Worm (Caenorhabditis elegans) whole organism, L1 larva: Measurements from ENCODE around the gene C13F10.5.

Experiments
- alr-1 ChIP-seq: fragments of 200-800 bp; sonication (Bioruptor generic); optimal IDR thresholded peaks from 2 replicates; lab custom pipeline; 2018; ENCODE audit warnings: borderline replicate concordance, mild to moderate bottlenecking, missing genetic modification characterization, missing compliant biosample characterization
- ama-1 ChIP-seq: fragments of 150-350 bp; optimal IDR thresholded peaks from 2 replicates; lab custom pipeline; 2014
- blmp-1 ChIP-seq: fragments of 150-350 bp; optimal IDR thresholded peaks from 2 replicates; lab custom pipeline; 2014; ENCODE audit warnings: missing biosample characterization, missing genetic modification characterization
- ceh-82 ChIP-seq, 3 experiments: fragments of 150-350 bp in 1 of 3; sonication (generic microtip) in 2 of 3; optimal IDR thresholded peaks; 2 replicates each; lab custom pipeline; 2014 to 2017; ENCODE audit warnings: missing biosample characterization in 3 of 3, missing genetic modification characterization in 3 of 3
- ceh-88 ChIP-seq: fragments of 200-800 bp; sonication (Bioruptor generic); IDR thresholded peaks from 2 replicates; pipeline ENCODE4 v1.3.6; 2022; ENCODE audit warnings: missing genetic modification characterization, missing compliant biosample characterization
- dpl-1 ChIP-seq, 3 experiments: fragments of 150-350 bp in 2 of 3; sonication (generic microtip) in 1 of 3; optimal IDR thresholded peaks; 2 replicates each; lab custom pipeline; 2014 to 2017; ENCODE audit warnings: missing biosample characterization in 3 of 3, missing genetic modification characterization in 3 of 3, missing genetic modification reagents in 3 of 3
- dsc-1 ChIP-seq: sonication (generic microtip); optimal IDR thresholded peaks from 2 replicates; lab custom pipeline; 2016; ENCODE audit warnings: mild to moderate bottlenecking, missing genetic modification characterization, missing compliant biosample characterization
- efl-1 ChIP-seq, 4 experiments: fragments of 150-350 bp; optimal IDR thresholded peaks in 3 of 4; peaks in 1 of 4; 1 replicate in 1 of 4; 2 replicates in 3 of 4; lab custom pipeline; 2014; ENCODE audit warnings: missing biosample characterization in 2 of 4, missing genetic modification characterization in 2 of 4, missing genetic modification reagents in 2 of 4
- egl-13 ChIP-seq: sonication (generic microtip); optimal IDR thresholded peaks from 2 replicates; lab custom pipeline; 2016; ENCODE audit warnings: missing genotype, missing genetic modification reagents, missing genetic modification characterization, missing compliant biosample characterization
- ets-5 ChIP-seq: fragments of 200-800 bp; sonication (Bioruptor generic); IDR thresholded peaks from 2 replicates; pipeline ENCODE4 v1.3.6; 2022; ENCODE audit warnings: missing genetic modification characterization, missing compliant biosample characterization
- fkh-10 ChIP-seq: sonication (generic microtip); optimal IDR thresholded peaks from 2 replicates; lab custom pipeline; 2017; ENCODE audit warnings: missing biosample characterization, missing genetic modification reagents, missing genetic modification characterization
- fkh-8 ChIP-seq: sonication (generic microtip); optimal IDR thresholded peaks from 2 replicates; lab custom pipeline; 2016; ENCODE audit warnings: mild to moderate bottlenecking, missing genetic modification characterization, missing compliant biosample characterization
- hlh-4 ChIP-seq: sonication (generic microtip); optimal IDR thresholded peaks from 2 replicates; lab custom pipeline; 2016; ENCODE audit warnings: mild to moderate bottlenecking, missing genetic modification characterization, missing compliant biosample characterization
- hpl-2 ChIP-seq: fragments of 150-350 bp; optimal IDR thresholded peaks from 2 replicates; lab custom pipeline; 2014; ENCODE audit warnings: missing biosample characterization, missing genetic modification reagents, missing genetic modification characterization
- irx-1 ChIP-seq: sonication (generic microtip); optimal IDR thresholded peaks from 2 replicates; lab custom pipeline; 2016; ENCODE audit warnings: missing genetic modification characterization, missing compliant biosample characterization
- isw-1 ChIP-seq: fragments of 200-800 bp; sonication (Bioruptor generic); IDR thresholded peaks from 2 replicates; pipeline ENCODE4 v1.3.6; 2022; ENCODE audit warnings: missing genetic modification characterization, missing compliant biosample characterization
- lin-14 ChIP-seq: fragments of 200-800 bp; sonication (Bioruptor generic); optimal IDR thresholded peaks from 2 replicates; lab custom pipeline; 2018; ENCODE audit warnings: mild to moderate bottlenecking, missing genetic modification characterization, moderate library complexity, missing compliant biosample characterization
- lin-39 ChIP-seq: fragments of 150-350 bp; optimal IDR thresholded peaks from 2 replicates; lab custom pipeline; 2014; ENCODE audit warnings: missing biosample characterization, missing genetic modification reagents, missing genetic modification characterization
- lir-3 ChIP-seq: sonication (generic microtip); optimal IDR thresholded peaks from 2 replicates; lab custom pipeline; 2016; ENCODE audit warnings: mild to moderate bottlenecking, missing genetic modification characterization, moderate library complexity, missing compliant biosample characterization; ENCODE audit not compliant: poor library complexity
- lsy-2 ChIP-seq, 2 experiments: fragments of 150-350 bp; optimal IDR thresholded peaks; 2 replicates each; lab custom pipeline; 2014; ENCODE audit warnings: missing biosample characterization in 2 of 2, missing genetic modification characterization in 2 of 2
- mab-9 ChIP-seq: fragments of 200-800 bp; sonication (Bioruptor generic); IDR thresholded peaks from 2 replicates; pipeline ENCODE4 v1.3.6; 2022; ENCODE audit warnings: missing genetic modification reagents, missing genetic modification characterization, missing compliant biosample characterization
- mdl-1 ChIP-seq, 2 experiments: fragments of 150-350 bp; optimal IDR thresholded peaks; 2 replicates each; lab custom pipeline; 2014 to 2017; ENCODE audit warnings: missing biosample characterization in 2 of 2, missing genetic modification characterization in 2 of 2, inconsistent platforms in 1 of 2
- mef-2 ChIP-seq: fragments of 150-350 bp; optimal IDR thresholded peaks from 2 replicates; lab custom pipeline; 2014; ENCODE audit warnings: missing biosample characterization, missing genetic modification characterization
- nhr-11 ChIP-seq: fragments of 150-350 bp; optimal IDR thresholded peaks from 2 replicates; lab custom pipeline; 2014; ENCODE audit warnings: missing biosample characterization, missing genetic modification characterization
- nhr-20 ChIP-seq: sonication (generic microtip); optimal IDR thresholded peaks from 2 replicates; lab custom pipeline; 2016; ENCODE audit warnings: mild to moderate bottlenecking, missing genetic modification characterization, missing compliant biosample characterization
- nhr-85 ChIP-seq: sonication (generic microtip); peaks from one replicate; lab custom pipeline; 2016; ENCODE audit warnings: missing genetic modification characterization, inconsistent platforms, missing compliant biosample characterization
- pag-3 ChIP-seq: sonication (generic microtip); optimal IDR thresholded peaks from 2 replicates; lab custom pipeline; 2017; ENCODE audit warnings: missing genetic modification characterization, mild to moderate bottlenecking, missing compliant biosample characterization, antibody characterized with exemption, borderline replicate concordance; ENCODE audit not compliant: insufficient read depth
- snpc-4 ChIP-seq: fragments of 150-350 bp; optimal IDR thresholded peaks from 2 replicates; lab custom pipeline; 2014; ENCODE audit warnings: missing biosample characterization, missing genetic modification characterization
- snu-23 ChIP-seq: sonication (generic microtip); optimal IDR thresholded peaks from 2 replicates; lab custom pipeline; 2016; ENCODE audit warnings: missing genetic modification characterization, missing compliant biosample characterization
- sox-4 ChIP-seq: sonication (generic microtip); optimal IDR thresholded peaks from 2 replicates; lab custom pipeline; 2016; ENCODE audit warnings: missing genetic modification characterization, missing compliant biosample characterization
- sptf-1 ChIP-seq: fragments of 150-350 bp; optimal IDR thresholded peaks from 2 replicates; lab custom pipeline; 2014; ENCODE audit warnings: missing biosample characterization, missing genetic modification characterization
- tlp-1 ChIP-seq: fragments of 150-350 bp; optimal IDR thresholded peaks from 2 replicates; lab custom pipeline; 2014; ENCODE audit warnings: missing biosample characterization, missing genetic modification characterization
- unc-130 ChIP-seq: fragments of 150-350 bp; optimal IDR thresholded peaks from 2 replicates; lab custom pipeline; 2017; ENCODE audit warnings: missing biosample characterization, missing genetic modification characterization, inconsistent platforms
- unc-30 ChIP-seq: sonication (generic microtip); optimal IDR thresholded peaks from 2 replicates; lab custom pipeline; 2017; ENCODE audit warnings: missing biosample characterization, missing genetic modification characterization
- unc-86 ChIP-seq: sonication (generic microtip); optimal IDR thresholded peaks from 2 replicates; lab custom pipeline; 2016; ENCODE audit warnings: missing genetic modification characterization, missing compliant biosample characterization
- zip-4 ChIP-seq: fragments of 200-800 bp; sonication (Bioruptor generic); optimal IDR thresholded peaks from 2 replicates; lab custom pipeline; 2018; ENCODE audit warnings: mild to moderate bottlenecking, missing genetic modification characterization, moderate library complexity, missing compliant biosample characterization
- ztf-11 ChIP-seq, 2 experiments: sonication (generic microtip); optimal IDR thresholded peaks; 2 replicates each; lab custom pipeline; 2016 to 2017; ENCODE audit warnings: missing genetic modification characterization in 2 of 2, missing biosample characterization in 1 of 2, missing compliant biosample characterization in 1 of 2

C13F10.5 gene

ce11 chrV:7216016-7216415, 2.9 kb downstream of the C13F10.5 start:
- TF ChIP-seq egl-13 (no peak), ceh-82 (tag; optimal IDR thresholded peaks at IDR 0.05; lab: Kevin White, UChicago) (peak in 1 of 3 experiments; percentile 19), lin-14 (GFP tag; lab: Kevin White, UChicago) (peak; percentile 54), irx-1 (tag; lab: Kevin White, UChicago) (no peak), alr-1 (tag; lab: Kevin White, UChicago) (no peak), mef-2 (no peak), ama-1 (lab: Kevin White, UChicago) (no peak), snu-23 (GFP tag; lab: Kevin White, UChicago) (no peak), lin-39 (tag; lab: Kevin White, UChicago) (no peak), lir-3 (tag; lab: Kevin White, UChicago) (no peak), dpl-1 (GFP tag; optimal IDR thresholded peaks at IDR 0.05; lab: Kevin White, UChicago) (peak in 1 of 3 experiments; percentile 0), unc-86 (tag; lab: Kevin White, UChicago) (peak; percentile 1), tlp-1 (tag; lab: Kevin White, UChicago) (no peak), ets-5 (GFP tag; lab: Robert Waterston, UW) (no peak), ztf-11 (tag; optimal IDR thresholded peaks at IDR 0.05; lab: Kevin White, UChicago) (no peak), nhr-85 (tag; lab: Kevin White, UChicago) (no peak), fkh-8 (tag; lab: Kevin White, UChicago) (no peak), unc-130 (no peak), blmp-1 (tag; lab: Kevin White, UChicago) (no peak), ceh-88 (no peak), sptf-1 (tag; lab: Kevin White, UChicago) (no peak), isw-1 (GFP tag; lab: Robert Waterston, UW) (peak; percentile 20), lsy-2 (tag; optimal IDR thresholded peaks at IDR 0.05; lab: Kevin White, UChicago) (peak in 1 of 2 experiments; percentile 22), efl-1 (optimal IDR thresholded peaks at IDR 0.05; lab: Kevin White, UChicago) (peak; percentile 4 to 11), efl-1 (GFP tag; optimal IDR thresholded peaks at IDR 0.05 in 1 of 2; lab: Kevin White, UChicago) (no peak), nhr-20 (tag; lab: Kevin White, UChicago) (no peak), mdl-1 (tag; optimal IDR thresholded peaks at IDR 0.05; lab: Kevin White, UChicago) (no peak)

ce11 chrV:7214802-7215201, 4.1 kb downstream of the C13F10.5 start, which contains the start of gene soap-1:
Gene soap-1 (minus strand): TSS chrV:7214902.
- no peak for TF ChIP-seq pag-3 (tag; lab: Kevin White, UChicago)
- no peak for TF ChIP-seq ceh-88
- no peak for TF ChIP-seq snpc-4 (tag; lab: Kevin White, UChicago)
- no peak for TF ChIP-seq blmp-1 (tag; lab: Kevin White, UChicago)
- no peak for TF ChIP-seq nhr-11 (tag; lab: Kevin White, UChicago)
- TF ChIP-seq mab-9 (GFP tag; lab: Robert Waterston, UW): no peak
- TF ChIP-seq sox-4 (tag; lab: Kevin White, UChicago): no peak
- no peak for TF ChIP-seq zip-4 (GFP tag; lab: Kevin White, UChicago)
- no peak for TF ChIP-seq sptf-1 (tag; lab: Kevin White, UChicago)
- TF ChIP-seq dsc-1 (tag; lab: Kevin White, UChicago): no peak
- no peak for TF ChIP-seq mdl-1 (tag; optimal IDR thresholded peaks at IDR 0.05; lab: Kevin White, UChicago)
- TF ChIP-seq fkh-10 (GFP tag; lab: Kevin White, UChicago): no peak
- no peak for TF ChIP-seq hpl-2 (GFP tag; lab: Kevin White, UChicago)

- TF ChIP-seq ceh-82 (tag; optimal IDR thresholded peaks at IDR 0.05; lab: Kevin White, UChicago) (no peak), ceh-88 (no peak), unc-30 (tag; lab: Kevin White, UChicago) (no peak), efl-1 (optimal IDR thresholded peaks at IDR 0.05; lab: Kevin White, UChicago) (no peak), efl-1 (GFP tag; optimal IDR thresholded peaks at IDR 0.05 in 1 of 2; lab: Kevin White, UChicago) (peak in 1 of 2 experiments; percentile 82), hlh-4 (tag; lab: Kevin White, UChicago) (no peak)
Observed at ce11 chrV:7209001-7209400, 9.9 kb downstream of the C13F10.5 start.
